Worm (Caenorhabditis elegans) whole organism, mixed stage, embryonic: ENCODE results near the gene dml-1.
A peak's percentile ranks its signal among the peaks of the same experiment; 100 is the strongest.

ENCODE experiments used
- bed-3 ChIP-seq: fragments of 200-800 bp; sonication (Bioruptor generic); optimal IDR thresholded peaks from 3 replicates; lab custom pipeline; 2018; ENCODE audit warnings: mild to moderate bottlenecking, missing genetic modification characterization, moderate library complexity, missing compliant biosample characterization
- blmp-1 ChIP-seq: fragments of 150-350 bp; optimal IDR thresholded peaks from 2 replicates; lab custom pipeline; 2014; ENCODE audit warnings: missing biosample characterization, missing genetic modification characterization
- ces-1 ChIP-seq: fragments of 150-350 bp; optimal IDR thresholded peaks from 2 replicates; lab custom pipeline; 2014; ENCODE audit warnings: missing biosample characterization, missing genetic modification reagents, missing genetic modification characterization
- drap-1 ChIP-seq: fragments of 200-800 bp; sonication (Bioruptor generic); optimal IDR thresholded peaks from 3 replicates; lab custom pipeline; 2018; ENCODE audit warnings: mild to moderate bottlenecking, missing genetic modification characterization, missing compliant biosample characterization
- elt-3 ChIP-seq: fragments of 150-350 bp; optimal IDR thresholded peaks from 2 replicates; lab custom pipeline; 2014; ENCODE audit warnings: missing biosample characterization, missing genetic modification characterization
- flh-1 ChIP-seq: fragments of 200-800 bp; sonication (Bioruptor generic); optimal IDR thresholded peaks from 2 replicates; lab custom pipeline; 2018; ENCODE audit warnings: mild to moderate bottlenecking, missing genetic modification characterization, moderate library complexity, missing compliant biosample characterization
- ham-2 ChIP-seq: fragments of 200-800 bp; sonication (Bioruptor generic); optimal IDR thresholded peaks from 2 replicates; lab custom pipeline; 2018; ENCODE audit warnings: mild to moderate bottlenecking, missing genetic modification characterization, missing compliant biosample characterization
- lin-13 ChIP-seq: fragments of 150-350 bp; optimal IDR thresholded peaks from 2 replicates; lab custom pipeline; 2014; ENCODE audit warnings: missing biosample characterization, missing genetic modification characterization
- lsy-2 ChIP-seq: fragments of 150-350 bp; optimal IDR thresholded peaks from 2 replicates; lab custom pipeline; 2014; ENCODE audit warnings: missing biosample characterization, missing genetic modification characterization
- mls-2 ChIP-seq: sonication (generic microtip); optimal IDR thresholded peaks from 2 replicates; lab custom pipeline; 2016; ENCODE audit warnings: mild to moderate bottlenecking, missing genetic modification characterization, moderate library complexity, missing compliant biosample characterization
- nhr-28 ChIP-seq: fragments of 150-350 bp; optimal IDR thresholded peaks from 2 replicates; lab custom pipeline; 2014; ENCODE audit warnings: missing biosample characterization, missing genetic modification characterization
- nhr-76 ChIP-seq: sonication (generic microtip); optimal IDR thresholded peaks from 2 replicates; lab custom pipeline; 2017; ENCODE audit warnings: missing biosample characterization, missing genetic modification characterization
- pha-4 ChIP-seq: fragments of 150-350 bp; optimal IDR thresholded peaks from 2 replicates; lab custom pipeline; 2018; ENCODE audit warnings: missing biosample characterization, missing genetic modification reagents, missing genetic modification characterization
- unc-62 ChIP-seq: fragments of 150-350 bp; optimal IDR thresholded peaks from 2 replicates; lab custom pipeline; 2014; ENCODE audit warnings: missing biosample characterization, missing genetic modification reagents, missing genetic modification characterization
- zip-8 ChIP-seq: fragments of 150-350 bp; optimal IDR thresholded peaks from 2 replicates; lab custom pipeline; 2014; ENCODE audit warnings: missing biosample characterization, missing genetic modification characterization
- ztf-11 ChIP-seq: fragments of 150-350 bp; optimal IDR thresholded peaks from 2 replicates; lab custom pipeline; 2014; ENCODE audit warnings: missing biosample characterization, missing genetic modification characterization

Gene dml-1

DNA sequence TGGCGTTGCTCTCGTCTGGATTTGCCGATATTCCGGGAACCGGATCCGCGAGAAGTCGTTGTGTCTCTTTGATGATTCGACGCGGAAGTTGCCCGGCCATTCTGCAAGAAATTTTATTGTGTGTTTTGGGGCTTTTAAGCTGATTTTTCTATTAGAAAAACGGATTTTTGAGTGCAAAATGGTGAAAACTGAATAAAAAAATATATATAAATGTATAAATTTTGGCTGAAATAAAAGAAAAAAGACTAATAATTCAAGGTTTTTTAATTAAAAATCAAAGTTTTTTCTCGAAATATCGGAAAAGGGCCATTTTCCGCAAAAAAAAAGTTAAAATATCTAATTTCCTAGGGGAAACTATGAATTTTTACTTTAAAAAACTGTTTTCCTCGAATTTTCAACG is 38.8 kb downstream of the dml-1 start, which contains the start of gene ubc-13:
TSS of gene ubc-13 (minus strand) at position 101 of the 400 bp plus-strand sequence.
- TF ChIP-seq unc-62 (no peak), nhr-76 (tag; lab: Kevin White, UChicago) (no peak)

DNA sequence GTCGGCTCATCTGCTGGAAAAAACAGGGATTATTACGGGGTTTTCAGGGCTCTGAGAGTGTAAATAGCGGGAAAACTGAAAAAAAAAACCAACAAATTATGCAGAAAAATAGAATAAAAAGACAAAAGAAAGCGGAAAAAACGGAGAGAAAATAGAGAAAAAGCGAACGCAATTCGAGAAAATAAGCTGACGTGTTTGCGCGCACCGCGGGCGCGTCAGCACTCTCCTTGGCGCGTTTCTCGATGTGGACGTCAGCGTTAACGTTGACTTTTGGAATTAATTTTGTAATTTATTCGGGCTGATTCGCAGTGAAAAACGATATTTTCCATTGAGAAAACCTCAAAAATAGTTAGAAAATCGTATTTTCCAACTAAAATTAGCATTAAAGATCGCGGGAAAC is 41.7 kb downstream of the dml-1 start, which contains the start of gene manf-1:
TSS of gene manf-1 (minus strand) at position 13 of the 400 bp plus-strand sequence.
- no peak for TF ChIP-seq blmp-1
- TF ChIP-seq lsy-2 (tag; lab: Kevin White, UChicago): peak; percentile 55
- TF ChIP-seq flh-1 (GFP tag; lab: Kevin White, UChicago): no peak
- no peak for TF ChIP-seq elt-3
- TF ChIP-seq drap-1 (GFP tag; lab: Kevin White, UChicago): no peak
- TF ChIP-seq ztf-11 (tag; lab: Kevin White, UChicago): no peak
- TF ChIP-seq lin-13 (tag; lab: Kevin White, UChicago): peak; percentile 80
- TF ChIP-seq ham-2 (GFP tag; lab: Kevin White, UChicago): peak; percentile 1
- peak; percentile 65 for TF ChIP-seq pha-4 (tag; lab: Kevin White, UChicago)
- TF ChIP-seq zip-8 (tag; lab: Kevin White, UChicago): no peak
- TF ChIP-seq ces-1 (GFP tag; lab: Kevin White, UChicago): no peak
- TF ChIP-seq nhr-28 (tag; lab: Kevin White, UChicago): no peak

- TF ChIP-seq ham-2 (GFP tag; lab: Kevin White, UChicago) (peak; percentile 34), mls-2 (tag; lab: Kevin White, UChicago) (no peak)
- TF ChIP-seq, all 35 proteins: peak for 1
Measured at ce11 chrIV:2931228-2931627, 44.5 kb downstream of the dml-1 start, which contains the start of gene samt-1. samt-1 (plus strand) TSS chrIV:2931403.

DNA sequence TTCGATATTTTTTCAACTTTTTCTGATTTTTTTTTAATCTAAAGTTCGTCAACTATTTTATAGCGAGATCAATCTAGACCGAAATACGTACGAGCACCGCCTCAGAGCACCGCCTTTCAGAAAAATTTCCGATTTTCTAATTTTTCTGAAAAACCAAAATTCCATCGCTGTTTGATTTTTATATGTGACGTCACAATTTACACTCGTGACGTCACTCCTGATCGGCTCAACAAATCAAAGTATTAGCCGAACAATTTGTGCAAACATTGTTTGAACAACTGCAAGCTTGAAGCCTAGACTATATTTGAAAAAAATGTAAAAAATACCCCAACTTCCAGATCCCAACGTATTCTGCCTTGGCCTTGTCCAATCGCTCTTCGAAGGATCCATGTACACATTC is 48.4 kb downstream of the dml-1 start:
- TF ChIP-seq zip-8 (tag; lab: Kevin White, UChicago) (peak; percentile 96), bed-3 (GFP tag; lab: Kevin White, UChicago) (no peak)
- TF ChIP-seq, all 35 proteins: peak for 1
